Worm (Caenorhabditis elegans) whole organism, L1 larva: Measurements from ENCODE around the gene slmp-1.

ENCODE experiments used
- dpl-1 ChIP-seq, 3 experiments: fragments of 150-350 bp in 2 of 3; sonication (generic microtip) in 1 of 3; optimal IDR thresholded peaks; 2 replicates each; lab custom pipeline; 2014 to 2017; ENCODE audit warnings: missing biosample characterization in 3 of 3, missing genetic modification characterization in 3 of 3, missing genetic modification reagents in 3 of 3
- sptf-1 ChIP-seq: fragments of 150-350 bp; optimal IDR thresholded peaks from 2 replicates; lab custom pipeline; 2014; ENCODE audit warnings: missing biosample characterization, missing genetic modification characterization

- TF ChIP-seq sptf-1 (tag; lab: Kevin White, UChicago) (no peak), dpl-1 (GFP tag; optimal IDR thresholded peaks at IDR 0.05; lab: Kevin White, UChicago) (no peak)
Observed at ce11 chrIV:3211929-3212328, 1.6 kb upstream of the slmp-1 start.
